Fruit fly (Drosophila melanogaster): Measurements from ENCODE around the gene PolQ.

- TF ChIP-seq CG6808 (GFP tag; optimal IDR thresholded peaks at IDR 0.05) (no peak), Ets96B (tag; optimal IDR thresholded peaks at IDR 0.05) (no peak), Lpt (GFP tag; optimal IDR thresholded peaks at IDR 0.05) (no peak), OdsH (GFP tag; optimal IDR thresholded peaks at IDR 0.05) (no peak), CG10631 (GFP tag; optimal IDR thresholded peaks at IDR 0.05) (no peak), Gug (GFP tag; IDR thresholded peaks at IDR 0.05) (no peak), net (GFP tag; optimal IDR thresholded peaks at IDR 0.05) (no peak)
Measured at dm6 chr3R:12751027-12751426, 38.9 kb upstream of the PolQ start.

All from whole organism, prepupa.